Fruit fly (Drosophila melanogaster): ENCODE results near the gene CG2082.

Gene CG2082

dm6 chr3R:5794267-5795089 is 13.6 kb upstream of the CG2082 start, which contains the start of the genes PSMG1 and CG10979 (continued):
- TF ChIP-seq CG13287 (GFP tag; IDR thresholded peaks at IDR 0.05; ENCODE audit: partially characterized antibody) (no peak), CG11504 (tag; optimal IDR thresholded peaks at IDR 0.05) (no peak), Awh (GFP tag; IDR thresholded peaks at IDR 0.05) (no peak), bab2 (GFP tag; optimal IDR thresholded peaks at IDR 0.05) (no peak), MBD-R2 (GFP tag; IDR thresholded peaks at IDR 0.05) (no peak; the same call in 1 of the 2 replicates), Med (GFP tag) (peak; percentile 65), Atf-2 (GFP tag; optimal IDR thresholded peaks at IDR 0.05) (no peak), HHEX (GFP tag; optimal IDR thresholded peaks at IDR 0.05) (no peak), vvl (GFP tag; IDR thresholded peaks at IDR 0.05) (0 out of 2 replicates have a peak, but pooled peaks have one; percentile 46), C15 (GFP tag; IDR thresholded peaks at IDR 0.05) (no peak), Six4 (GFP tag; optimal IDR thresholded peaks at IDR 0.05) (no peak), croc (GFP tag; conservative IDR thresholded peaks at IDR 0.05) (no peak), CoRest (tag; optimal IDR thresholded peaks at IDR 0.05) (peak; percentile 31), sc (optimal IDR thresholded peaks at IDR 0.05) (no peak), sc (GFP tag; optimal IDR thresholded peaks at IDR 0.05) (no peak), bbx (GFP tag; IDR thresholded peaks at IDR 0.05; ENCODE audit: partially characterized antibody) (no peak), slbo (GFP tag; IDR thresholded peaks at IDR 0.05) (no peak), sob (GFP tag; IDR thresholded peaks at IDR 0.05) (no peak), Gsc (GFP tag; IDR thresholded peaks at IDR 0.05) (no peak), HLH54F (GFP tag; optimal IDR thresholded peaks at IDR 0.05) (no peak), Dad (GFP tag; optimal IDR thresholded peaks at IDR 0.05) (no peak), MESR4 (GFP tag; optimal IDR thresholded peaks at IDR 0.05) (peak; percentile 59), Stat92E (GFP tag; optimal IDR thresholded peaks at IDR 0.05) (no peak), CG6683 (GFP tag; optimal IDR thresholded peaks at IDR 0.05) (no peak), CG2120 (GFP tag; optimal IDR thresholded peaks at IDR 0.05) (no peak), chinmo (GFP tag; IDR thresholded peaks at IDR 0.05; ENCODE audit: partially characterized antibody) (0 out of 4 replicates have a peak, but pooled peaks have one; percentile 50)

dm6 chr3R:5791497-5791896 is 10.6 kb upstream of the CG2082 start, which contains the start of gene Hpf1:
Gene Hpf1, plus strand, starts transcription at chr3R:5791879.
- peak; percentile 96 for TF ChIP-seq ab (GFP tag; optimal IDR thresholded peaks at IDR 0.05)
- peak; percentile 96 for TF ChIP-seq nerfin-1 (tag; optimal IDR thresholded peaks at IDR 0.05)
- peak; percentile 96 for TF ChIP-seq nom (GFP tag; optimal IDR thresholded peaks at IDR 0.05)
- peak; percentile 86; the same call in 2 of the 3 replicates for TF ChIP-seq sr (GFP tag; IDR thresholded peaks at IDR 0.05)
- no peak for TF ChIP-seq hkb (optimal IDR thresholded peaks at IDR 0.05)
- TF ChIP-seq hkb (GFP tag; IDR thresholded peaks at IDR 0.05), result peak; percentile 98
- peak; percentile 98 for TF ChIP-seq CG9727 (GFP tag; optimal IDR thresholded peaks at IDR 0.05)
- peak; percentile 87 for TF ChIP-seq TFAM (GFP tag; optimal IDR thresholded peaks at IDR 0.05)
- no peak for TF ChIP-seq usp (GFP tag; optimal IDR thresholded peaks at IDR 0.05)
- peak; percentile 97 for TF ChIP-seq ase (GFP tag; IDR thresholded peaks at IDR 0.05)
- no peak for TF ChIP-seq yki (optimal IDR thresholded peaks at IDR 0.05)
- no peak for TF ChIP-seq ato (GFP tag; IDR thresholded peaks at IDR 0.05; ENCODE audit: partially characterized antibody)
- TF ChIP-seq Spps (tag; optimal IDR thresholded peaks at IDR 0.05), result peak; percentile 94
- TF ChIP-seq ken (GFP tag; IDR thresholded peaks at IDR 0.05), result peak; percentile 97
- peak; percentile 94 for TF ChIP-seq trem (tag; optimal IDR thresholded peaks at IDR 0.05)
- peak; percentile 65 for TF ChIP-seq Sry-β (GFP tag; optimal IDR thresholded peaks at IDR 0.05)
- peak; percentile 95 for TF ChIP-seq CG2875 (GFP tag; optimal IDR thresholded peaks at IDR 0.05)
- peak; percentile 93 for TF ChIP-seq Nf-YA (GFP tag; IDR thresholded peaks at IDR 0.05)
- peak; percentile 98 for TF ChIP-seq Hr51 (GFP tag; optimal IDR thresholded peaks at IDR 0.05)
- peak; percentile 90 for TF ChIP-seq MTF-1 (GFP tag; optimal IDR thresholded peaks at IDR 0.05; ENCODE audit: borderline replicate concordance)
- peak; percentile 95 for TF ChIP-seq Doc2 (GFP tag; IDR thresholded peaks at IDR 0.05)
- TF ChIP-seq MESR4 (GFP tag; optimal IDR thresholded peaks at IDR 0.05), result peak; percentile 86
- peak; percentile 93 for TF ChIP-seq ssp (GFP tag; IDR thresholded peaks at IDR 0.05)
- peak in 1 of 3 experiments; percentile 87 for TF ChIP-seq Stat92E (GFP tag; optimal IDR thresholded peaks at IDR 0.05)
- TF ChIP-seq CG7372 (GFP tag; IDR thresholded peaks at IDR 0.05), result peak; percentile 98
- peak; percentile 99 for TF ChIP-seq lbe (GFP tag; optimal IDR thresholded peaks at IDR 0.05)

Data from whole organism, embryonic.